Worm (Caenorhabditis elegans): ENCODE results near the gene unc-105.

DNA sequence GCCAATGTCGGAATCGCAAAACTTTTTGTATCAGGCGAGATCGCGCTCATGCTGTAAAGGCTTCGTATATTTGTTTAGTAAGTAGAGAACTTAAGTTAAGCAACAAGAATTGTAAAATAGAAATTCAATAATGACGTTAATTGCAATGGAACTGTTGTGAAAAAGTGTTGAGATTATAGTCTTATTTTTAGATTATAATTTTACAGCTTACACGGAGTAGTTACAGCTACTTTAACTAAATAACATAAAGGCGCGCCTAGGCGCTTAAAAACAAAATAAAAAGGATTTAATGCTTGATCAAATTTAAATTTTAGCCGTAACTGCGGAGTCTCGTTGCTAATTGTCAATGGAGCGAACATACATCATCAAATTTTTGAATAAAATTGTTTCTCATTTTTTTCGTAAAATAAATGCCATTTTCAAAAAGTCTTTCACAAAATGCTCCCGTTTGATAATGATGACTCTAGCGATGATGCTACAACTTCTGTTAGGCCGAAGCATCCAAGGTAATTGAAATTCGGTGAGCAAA, 45.9 kb downstream of the unc-105 start, which contains the start of the genes emb-27 and rrf-3:
- TF ChIP-seq nhr-76 (tag; optimal IDR thresholded peaks at IDR 0.05), result no peak
- no peak for TF ChIP-seq sem-2 (GFP tag; optimal IDR thresholded peaks at IDR 0.05)
- TF ChIP-seq ztf-11 (tag; optimal IDR thresholded peaks at IDR 0.05), result no peak
- no peak for TF ChIP-seq pha-4 (tag; optimal IDR thresholded peaks at IDR 0.05)
- TF ChIP-seq unc-120 (tag; optimal IDR thresholded peaks at IDR 0.05; ENCODE audit: poor library complexity, severe bottlenecking), result no peak
